Comparison of ENCODE assay signal across 3 worm cellular contexts in genomic region chrIII:12033259-12033658, ce11.
A peak's percentile ranks its signal among the peaks of the same experiment; 100 is the strongest.
TF ChIP-seq lines count a peak whose summit lies in the region.

No protein-coding gene starts in this region.

TF ChIP-seq in whole organism, L3 larva, 47 proteins besides CTCF, POLR2A, EP300 and RAD21:
- peak; percentile 86 for TF ChIP-seq nfya-1 (tag; optimal IDR thresholded peaks at IDR 0.05; lab: Kevin White, UChicago; ENCODE audit: insufficient read depth)
- TF ChIP-seq sea-2 (GFP tag; optimal IDR thresholded peaks at IDR 0.05; lab: Kevin White, UChicago), result no peak
TF ChIP-seq in whole organism, L3 larva: peak in this region for 1.

TF ChIP-seq in whole organism, late embryonic, 69 proteins besides CTCF, POLR2A, EP300 and RAD21:
- TF ChIP-seq nfya-1 (tag; optimal IDR thresholded peaks at IDR 0.05; lab: Kevin White, UChicago), result peak; percentile 54
- no peak for TF ChIP-seq lin-11 (tag; optimal IDR thresholded peaks at IDR 0.05; lab: Kevin White, UChicago)

TF ChIP-seq in whole organism, young adult, 124 proteins besides CTCF, POLR2A, EP300 and RAD21:
- TF ChIP-seq nfyb-1 (GFP tag; IDR thresholded peaks at IDR 0.05; lab: Robert Waterston, UW) (0 out of 2 replicates have a peak, but pooled peaks have one; percentile 30), sea-2 (GFP tag; IDR thresholded peaks at IDR 0.05; lab: Robert Waterston, UW) (no peak), zim-3 (tag; optimal IDR thresholded peaks at IDR 0.05; lab: Kevin White, UChicago) (no peak), tbx-9 (tag; optimal IDR thresholded peaks at IDR 0.05; lab: Kevin White, UChicago; ENCODE audit: borderline replicate concordance) (no peak)
